Worm (Caenorhabditis elegans): ENCODE measurements around the gene F21D5.5.

DNA sequence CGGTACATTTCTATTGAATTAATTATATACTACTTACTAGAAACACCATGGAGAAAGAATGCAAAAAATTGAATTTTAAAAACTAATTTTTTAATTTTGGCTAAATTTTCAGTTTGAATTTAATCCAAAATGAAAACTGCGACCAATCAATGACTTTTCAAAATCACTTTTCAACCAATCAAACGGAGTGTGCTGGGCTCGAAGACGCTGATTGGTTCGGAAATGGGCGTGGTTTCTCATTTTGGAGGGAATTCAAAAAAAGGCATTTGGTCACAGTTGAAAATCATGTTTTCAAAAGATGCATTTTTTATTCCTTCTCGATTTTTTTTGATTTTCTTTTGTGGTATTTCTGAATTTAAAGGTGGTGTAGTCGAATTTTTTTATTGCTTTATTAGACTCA, 9.8 kb upstream of the F21D5.5 start:
- TF ChIP-seq him-1 (tag; optimal IDR thresholded peaks at IDR 0.05) (no peak), W03F9.2 (tag; optimal IDR thresholded peaks at IDR 0.05) (no peak), dao-5 (tag; optimal IDR thresholded peaks at IDR 0.05) (no peak)

Data from whole organism, L4/young adult.